Worm (Caenorhabditis elegans): ENCODE measurements around the gene iglr-2.

ce11 chrIII:8286003-8286402 is 45.1 kb downstream of the iglr-2 start:
- TF ChIP-seq nfya-2 (GFP tag; IDR thresholded peaks at IDR 0.05) (no peak), D2030.7 (GFP tag; IDR thresholded peaks at IDR 0.05) (no peak), ztf-25 (GFP tag; IDR thresholded peaks at IDR 0.05) (no peak), unc-62 (GFP tag; optimal IDR thresholded peaks at IDR 0.05) (no peak), mxl-1 (tag; optimal IDR thresholded peaks at IDR 0.05) (no peak), sptf-2 (GFP tag; optimal IDR thresholded peaks at IDR 0.05) (no peak), let-607 (tag; optimal IDR thresholded peaks at IDR 0.05) (no peak), pha-4 (tag; optimal IDR thresholded peaks at IDR 0.05) (no peak), snpc-3.4 (tag; optimal IDR thresholded peaks at IDR 0.05) (no peak), lin-35 (GFP tag; optimal IDR thresholded peaks at IDR 0.05) (no peak), Y95B8A.8 (GFP tag; IDR thresholded peaks at IDR 0.05) (no peak)

Measured in whole organism, young adult.